Worm (Caenorhabditis elegans) whole organism, young adult: ENCODE measurements around the gene F18E3.11.
"Not testable (repeated sequence)": the region's sequence is repeated elsewhere in the genome, so short reads cannot be mapped to it uniquely, and the experiment has no call there.

ENCODE experiments used
- B0336.3 ChIP-seq: fragments of 200-800 bp; sonication (Bioruptor generic); IDR thresholded peaks from 2 replicates; pipeline ENCODE4 v1.3.6; 2022; ENCODE audit warnings: missing genetic modification characterization, missing compliant biosample characterization
- F49E8.2 ChIP-seq: sonication (generic microtip); optimal IDR thresholded peaks from 3 replicates; lab custom pipeline; 2017; ENCODE audit warnings: missing genetic modification characterization, mild to moderate bottlenecking, missing compliant biosample characterization, antibody characterized with exemption, moderate library complexity; ENCODE audit not compliant: insufficient read depth
- F52B5.7 ChIP-seq: sonication (generic microtip); optimal IDR thresholded peaks from 2 replicates; lab custom pipeline; 2016; ENCODE audit warnings: mild to moderate bottlenecking, missing genetic modification characterization, missing compliant biosample characterization
- F55B11.4 ChIP-seq: sonication (generic microtip); optimal IDR thresholded peaks from 2 replicates; lab custom pipeline; 2016; ENCODE audit warnings: missing compliant biosample characterization, missing genetic modification characterization, borderline replicate concordance; ENCODE audit not compliant: insufficient read depth
- cebp-2 ChIP-seq: fragments of 200-800 bp; sonication (Bioruptor generic); IDR thresholded peaks from 2 replicates; pipeline ENCODE4 v1.3.6; 2022; ENCODE audit warnings: missing genetic modification characterization, missing compliant biosample characterization
- ceh-100 ChIP-seq: fragments of 200-800 bp; sonication (Bioruptor generic); IDR thresholded peaks from 2 replicates; pipeline ENCODE4 v1.3.6; 2022; ENCODE audit warnings: missing genetic modification reagents, missing genetic modification characterization, missing compliant biosample characterization
- dox-1 ChIP-seq: fragments of 200-800 bp; sonication (Bioruptor generic); IDR thresholded peaks from 2 replicates; pipeline ENCODE4 v1.3.6; 2022; ENCODE audit warnings: missing genetic modification reagents, missing genetic modification characterization, missing compliant biosample characterization
- efl-1 ChIP-seq: fragments of 150-350 bp; optimal IDR thresholded peaks from 2 replicates; lab custom pipeline; 2014; ENCODE audit warnings: missing biosample characterization, missing genetic modification reagents, missing genetic modification characterization
- lin-26 ChIP-seq: fragments of 200-800 bp; sonication (Bioruptor generic); IDR thresholded peaks from 2 replicates; pipeline ENCODE4 v1.3.6; 2022; ENCODE audit warnings: missing genetic modification reagents, missing genetic modification characterization, missing compliant biosample characterization
- lin-35 ChIP-seq, 3 experiments: fragments of 150-350 bp in 2 of 3; sonication (generic microtip) in 1 of 3; optimal IDR thresholded peaks; 2 replicates each; lab custom pipeline; 2014 to 2018; ENCODE audit warnings: missing biosample characterization in 3 of 3, missing genetic modification characterization in 3 of 3, missing genetic modification reagents in 3 of 3
- nhr-80 ChIP-seq: sonication (generic microtip); optimal IDR thresholded peaks from 2 replicates; lab custom pipeline; 2016; ENCODE audit warnings: missing genetic modification characterization, missing compliant biosample characterization
- repo-1 ChIP-seq: sonication (generic microtip); optimal IDR thresholded peaks from 2 replicates; lab custom pipeline; 2017; ENCODE audit warnings: mild to moderate bottlenecking, missing genetic modification characterization, missing compliant biosample characterization
- snpc-1.3 ChIP-seq: sonication (generic microtip); optimal IDR thresholded peaks from 2 replicates; lab custom pipeline; 2017; ENCODE audit warnings: missing genetic modification characterization, mild to moderate bottlenecking, missing compliant biosample characterization, antibody characterized with exemption, moderate library complexity, missing genotype, missing genetic modification reagents; ENCODE audit not compliant: insufficient read depth
- unc-62 ChIP-seq: fragments of 150-350 bp; optimal IDR thresholded peaks from 2 replicates; lab custom pipeline; 2014; ENCODE audit warnings: missing biosample characterization, missing genetic modification reagents, missing genetic modification characterization

DNA sequence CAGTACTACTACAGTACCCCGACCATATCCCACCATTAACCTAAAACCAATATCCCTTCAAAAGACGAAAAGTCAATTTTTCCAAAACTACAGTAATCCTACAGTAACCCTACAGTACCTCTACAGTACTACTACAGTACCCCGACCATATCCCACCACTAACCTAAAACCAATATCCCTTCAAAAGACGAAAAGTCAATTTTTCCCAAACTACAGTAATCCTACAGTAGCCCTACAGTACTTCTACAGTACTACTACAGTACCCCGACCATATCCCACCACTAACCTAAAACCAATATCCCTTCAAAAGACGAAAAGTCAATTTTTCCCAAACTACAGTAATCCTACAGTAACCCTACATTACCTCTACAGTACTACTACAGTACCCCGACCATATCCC lies 30.2 kb downstream of the F18E3.11 start:
- TF ChIP-seq lin-35 (GFP tag; optimal IDR thresholded peaks at IDR 0.05; lab: Kevin White, UChicago); dox-1 (GFP tag; lab: Robert Waterston, UW); repo-1 (tag; lab: Kevin White, UChicago); B0336.3; cebp-2 (GFP tag; lab: Robert Waterston, UW); F52B5.7 (tag; lab: Kevin White, UChicago); ceh-100; nhr-80 (tag; lab: Kevin White, UChicago); lin-26 (GFP tag; lab: Robert Waterston, UW); F55B11.4; efl-1 (GFP tag; lab: Kevin White, UChicago); F49E8.2; unc-62 (GFP tag; lab: Kevin White, UChicago); snpc-1.3 (tag; lab: Kevin White, UChicago): not testable (repeated sequence)
